Fruit fly (Drosophila melanogaster) whole organism, prepupa: ENCODE data around the gene CG31274.
"Not testable (repeated sequence)": the region's sequence is repeated elsewhere in the genome, so short reads cannot be mapped to it uniquely, and the experiment has no call there.

ENCODE experiments used
- CG10631 ChIP-seq: fragments of 200-800 bp; sonication (Bioruptor generic); optimal IDR thresholded peaks from 2 replicates; lab custom pipeline; 2016; ENCODE audit warnings: missing biosample characterization, missing genetic modification characterization
- CG10669 ChIP-seq: fragments of 200-800 bp; sonication (Bioruptor generic); optimal IDR thresholded peaks from 3 replicates; lab custom pipeline; 2018; ENCODE audit warnings: missing biosample characterization, mild to moderate bottlenecking, missing genetic modification characterization, moderate library complexity
- CG11902 ChIP-seq: fragments of 200-800 bp; sonication (Bioruptor generic); optimal IDR thresholded peaks from 3 replicates; lab custom pipeline; 2016; ENCODE audit warnings: missing biosample characterization, missing genetic modification characterization
- CG1621 ChIP-seq: fragments of 200-800 bp; sonication (Bioruptor generic); optimal IDR thresholded peaks from 3 replicates; lab custom pipeline; 2018; ENCODE audit warnings: missing biosample characterization, mild to moderate bottlenecking, missing genetic modification characterization
- CG3032 ChIP-seq: fragments of 200-800 bp; optimal IDR thresholded peaks from 2 replicates; lab custom pipeline; 2019; ENCODE audit warnings: missing biosample characterization, mild to moderate bottlenecking, missing genetic modification characterization, moderate library complexity
- CG31627 ChIP-seq: fragments of 200-800 bp; sonication (Bioruptor generic); optimal IDR thresholded peaks from 3 replicates; lab custom pipeline; 2016; ENCODE audit warnings: missing biosample characterization, missing genetic modification characterization
- CG32006 ChIP-seq: fragments of 200-800 bp; sonication (Bioruptor generic); optimal IDR thresholded peaks from 3 replicates; lab custom pipeline; 2017; ENCODE audit warnings: missing biosample characterization, mild to moderate bottlenecking, missing genetic modification characterization
- CG3919 ChIP-seq: fragments of 200-800 bp; sonication (Bioruptor generic); optimal IDR thresholded peaks from 3 replicates; lab custom pipeline; 2016; ENCODE audit warnings: missing biosample characterization, missing genetic modification characterization
- CG4318 ChIP-seq: fragments of 200-800 bp; sonication (Bioruptor generic); optimal IDR thresholded peaks from 3 replicates; lab custom pipeline; 2017; ENCODE audit warnings: missing biosample characterization, mild to moderate bottlenecking, missing genetic modification characterization
- CG6276 ChIP-seq: fragments of 200-800 bp; sonication (Bioruptor generic); optimal IDR thresholded peaks from 2 replicates; lab custom pipeline; 2017; ENCODE audit warnings: missing biosample characterization, mild to moderate bottlenecking, missing genetic modification characterization
- CG6792 ChIP-seq: fragments of 200-800 bp; sonication (Bioruptor generic); optimal IDR thresholded peaks from 3 replicates; lab custom pipeline; 2016; ENCODE audit warnings: missing biosample characterization, missing genetic modification characterization
- CG6854 ChIP-seq: fragments of 200-800 bp; sonication (Bioruptor generic); optimal IDR thresholded peaks from 2 replicates; lab custom pipeline; 2017; ENCODE audit warnings: missing biosample characterization, mild to moderate bottlenecking, missing genetic modification characterization
- CG8319 ChIP-seq: fragments of 200-800 bp; sonication (Bioruptor generic); optimal IDR thresholded peaks from 3 replicates; lab custom pipeline; 2016; ENCODE audit warnings: missing biosample characterization, missing genetic modification characterization
- Eip75B ChIP-seq: fragments of 200-800 bp; sonication (Bioruptor generic); optimal IDR thresholded peaks from 3 replicates; lab custom pipeline; 2016; ENCODE audit warnings: missing biosample characterization, missing genetic modification characterization
- Eip78C ChIP-seq: fragments of 200-800 bp; sonication (Bioruptor generic); peaks from one replicate; lab custom pipeline; 2016; ENCODE audit warnings: missing biosample characterization, missing genetic modification characterization
- Eip93F ChIP-seq: fragments of 200-800 bp; sonication (Bioruptor generic); optimal IDR thresholded peaks from 2 replicates; lab custom pipeline; 2016; ENCODE audit warnings: missing biosample characterization, mild to moderate bottlenecking, missing genetic modification characterization
- Ets21C ChIP-seq: fragments of 200-800 bp; sonication (Bioruptor generic); optimal IDR thresholded peaks from 3 replicates; lab custom pipeline; 2016; ENCODE audit warnings: missing biosample characterization, missing genetic modification characterization
- Ets96B ChIP-seq: fragments of 200-800 bp; optimal IDR thresholded peaks from 2 replicates; lab custom pipeline; 2019; ENCODE audit warnings: missing biosample characterization, mild to moderate bottlenecking, missing genetic modification characterization, moderate library complexity
- Hr39 ChIP-seq: fragments of 200-800 bp; sonication (Bioruptor generic); optimal IDR thresholded peaks from 2 replicates; lab custom pipeline; 2016; ENCODE audit warnings: missing biosample characterization, missing genetic modification characterization
- Hr4 ChIP-seq: fragments of 200-800 bp; sonication (Bioruptor generic); optimal IDR thresholded peaks from 3 replicates; lab custom pipeline; 2016; ENCODE audit warnings: missing biosample characterization, missing genetic modification characterization
- Lpt ChIP-seq: fragments of 200-800 bp; sonication (Bioruptor generic); optimal IDR thresholded peaks from 3 replicates; lab custom pipeline; 2016; ENCODE audit warnings: missing biosample characterization, missing genetic modification characterization
- OdsH ChIP-seq: fragments of 200-800 bp; sonication (Bioruptor generic); optimal IDR thresholded peaks from 3 replicates; lab custom pipeline; 2016; ENCODE audit warnings: missing biosample characterization, missing genetic modification characterization
- Smox ChIP-seq: fragments of 200-800 bp; sonication (Bioruptor generic); optimal IDR thresholded peaks from 3 replicates; lab custom pipeline; 2016; ENCODE audit warnings: missing biosample characterization, missing genetic modification characterization
- Sox102F ChIP-seq: fragments of 200-800 bp; sonication (Bioruptor generic); optimal IDR thresholded peaks from 2 replicates; lab custom pipeline; 2016; ENCODE audit warnings: missing biosample characterization, mild to moderate bottlenecking, missing genetic modification characterization
- Sox14 ChIP-seq: fragments of 200-800 bp; sonication (Bioruptor generic); optimal IDR thresholded peaks from 3 replicates; lab custom pipeline; 2016; ENCODE audit warnings: missing biosample characterization, missing genetic modification characterization
- achi ChIP-seq: fragments of 200-800 bp; sonication (Bioruptor generic); optimal IDR thresholded peaks from 3 replicates; lab custom pipeline; 2016; ENCODE audit warnings: missing biosample characterization, missing genetic modification characterization
- acj6 ChIP-seq: fragments of 200-800 bp; sonication (Bioruptor generic); optimal IDR thresholded peaks from 3 replicates; lab custom pipeline; 2016; ENCODE audit warnings: missing biosample characterization, missing genetic modification characterization
- cyc ChIP-seq: fragments of 200-800 bp; sonication (Bioruptor generic); optimal IDR thresholded peaks from 3 replicates; lab custom pipeline; 2016; ENCODE audit warnings: missing biosample characterization, missing genetic modification characterization
- dac ChIP-seq: fragments of 200-800 bp; sonication (Bioruptor generic); optimal IDR thresholded peaks from 2 replicates; lab custom pipeline; 2017; ENCODE audit warnings: missing biosample characterization, mild to moderate bottlenecking, missing genetic modification characterization
- eg ChIP-seq: fragments of 200-800 bp; sonication (Bioruptor generic); IDR thresholded peaks from 3 replicates; pipeline ENCODE4 v1.3.6; 2022; ENCODE audit warnings: missing biosample characterization, missing genetic modification characterization
- esn ChIP-seq: fragments of 200-800 bp; sonication (Bioruptor generic); optimal IDR thresholded peaks from 2 replicates; lab custom pipeline; 2016; ENCODE audit warnings: missing biosample characterization, mild to moderate bottlenecking, missing genetic modification characterization, moderate library complexity
- fd59A ChIP-seq: fragments of 200-800 bp; sonication (Bioruptor generic); optimal IDR thresholded peaks from 2 replicates; lab custom pipeline; 2017; ENCODE audit warnings: missing biosample characterization, mild to moderate bottlenecking, missing genetic modification characterization, missing genetic modification reagents
- fkh ChIP-seq: fragments of 200-800 bp; sonication (Bioruptor generic); optimal IDR thresholded peaks from 3 replicates; lab custom pipeline; 2017; ENCODE audit warnings: missing biosample characterization, mild to moderate bottlenecking, missing genetic modification characterization, moderate library complexity
- lz ChIP-seq: fragments of 200-800 bp; sonication (Bioruptor generic); optimal IDR thresholded peaks from 3 replicates; lab custom pipeline; 2016; ENCODE audit warnings: missing biosample characterization, missing genetic modification characterization
- ss ChIP-seq, 2 experiments: fragments of 200-800 bp; sonication (Bioruptor generic); optimal IDR thresholded peaks; 2 replicates in 1 of 2; 3 replicates in 1 of 2; lab custom pipeline; 2017 to 2018; ENCODE audit warnings: mild to moderate bottlenecking in 2 of 2, missing biosample characterization in 2 of 2, missing genetic modification characterization in 2 of 2, moderate library complexity in 1 of 2
- svp ChIP-seq: fragments of 200-800 bp; sonication (Bioruptor generic); peaks from one replicate; lab custom pipeline; 2016; ENCODE audit warnings: missing biosample characterization, missing genetic modification characterization
- topi ChIP-seq: fragments of 200-800 bp; sonication (Bioruptor generic); optimal IDR thresholded peaks from 3 replicates; lab custom pipeline; 2016; ENCODE audit warnings: missing biosample characterization, missing genetic modification characterization
- vri ChIP-seq: fragments of 200-800 bp; sonication (Bioruptor generic); optimal IDR thresholded peaks from 3 replicates; lab custom pipeline; 2016; ENCODE audit warnings: missing biosample characterization, mild to moderate bottlenecking, missing genetic modification characterization

CG31274 gene

DNA sequence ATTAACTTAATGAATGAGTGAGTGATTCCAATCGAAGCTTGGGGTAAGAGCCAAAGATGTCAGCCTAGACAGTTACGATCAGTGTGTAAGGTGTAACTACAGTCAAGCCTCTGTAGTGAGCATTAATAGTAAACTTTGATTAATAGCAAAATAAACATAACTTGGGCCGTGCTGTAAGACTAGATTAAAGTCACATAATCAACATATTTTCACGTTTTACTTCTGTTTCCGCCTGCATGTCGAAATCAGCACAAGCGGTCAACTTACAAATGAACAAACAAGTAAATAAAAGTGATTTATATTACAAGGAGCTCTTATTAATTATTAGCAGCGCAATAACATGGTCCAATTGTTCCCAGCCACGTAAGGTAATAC, 4.9 kb upstream of the CG31274 start:
- TF ChIP-seq dac (GFP tag; lab: Kevin White, UChicago) (peak; percentile 23), Ets21C (GFP tag; lab: Kevin White, UChicago) (no peak), CG6276 (GFP tag; lab: Kevin White, UChicago) (peak; percentile 9), svp (GFP tag; lab: Kevin White, UChicago) (no peak), Eip78C (GFP tag; lab: Kevin White, UChicago) (peak; percentile 32), CG10669 (peak; percentile 4), OdsH (GFP tag; lab: Kevin White, UChicago) (peak; percentile 28), CG32006 (GFP tag; lab: Kevin White, UChicago) (peak; percentile 50), Hr4 (GFP tag; lab: Kevin White, UChicago) (peak; percentile 56), Smox (no peak)

DNA sequence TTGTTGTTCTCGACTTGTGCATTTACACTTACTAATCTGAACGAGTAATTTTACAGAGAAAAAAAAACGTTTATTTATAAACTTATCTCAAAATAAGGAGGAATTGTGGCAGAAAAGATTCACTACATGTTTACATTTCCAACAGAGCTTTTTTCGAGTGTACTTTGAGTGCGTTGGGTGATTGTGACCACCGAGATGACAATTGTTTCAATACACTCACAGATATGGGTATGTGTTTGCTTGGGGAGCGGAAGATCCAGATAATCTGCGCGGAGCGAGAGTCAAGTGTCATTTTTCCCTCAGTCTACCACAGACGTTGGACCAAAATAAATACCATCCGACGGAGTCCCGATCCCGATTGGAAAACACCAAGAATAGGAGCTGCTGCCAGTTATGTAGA, 4.3 kb upstream of the CG31274 start, which contains the start of gene MESK4:
Gene MESK4, plus strand, starts transcription at position 301 of the 400 bp plus-strand sequence.
- not testable (repeated sequence) for TF ChIP-seq fd59A, CG6276, Sox102F (GFP tag; lab: Kevin White, UChicago)
- TF ChIP-seq, all 60 proteins: peak for 0; not testable (repeated sequence) for 60

- TF ChIP-seq Ets96B (tag; lab: Kevin White, UChicago): no peak
- peak; percentile 41 for TF ChIP-seq CG1621 (tag; lab: Kevin White, UChicago)
- peak; percentile 52 for TF ChIP-seq CG3919 (GFP tag; lab: Kevin White, UChicago)
- peak; percentile 57 for TF ChIP-seq Eip75B
- no peak for TF ChIP-seq eg
- TF ChIP-seq vri (GFP tag; lab: Kevin White, UChicago): no peak
- TF ChIP-seq fkh: no peak
- TF ChIP-seq CG31627: peak; percentile 52
- peak; percentile 47 for TF ChIP-seq Sox102F (GFP tag; lab: Kevin White, UChicago)
- peak; percentile 51 for TF ChIP-seq topi (GFP tag; lab: Kevin White, UChicago)
- TF ChIP-seq Hr4 (GFP tag; lab: Kevin White, UChicago): peak; percentile 57
- TF ChIP-seq ss (GFP tag; optimal IDR thresholded peaks at IDR 0.05; lab: Kevin White, UChicago): no peak
- peak; percentile 36 for TF ChIP-seq cyc (GFP tag; lab: Kevin White, UChicago)
- TF ChIP-seq CG10631: peak; percentile 33
- TF ChIP-seq lz (GFP tag; lab: Kevin White, UChicago): peak; percentile 63
- TF ChIP-seq Eip78C (GFP tag; lab: Kevin White, UChicago): peak; percentile 54
- TF ChIP-seq CG3032 (tag; lab: Kevin White, UChicago): peak; percentile 47
- TF ChIP-seq Sox14 (GFP tag; lab: Kevin White, UChicago): peak; percentile 46
- peak; percentile 24 for TF ChIP-seq CG8319 (GFP tag; lab: Kevin White, UChicago)
- TF ChIP-seq svp (GFP tag; lab: Kevin White, UChicago): peak; percentile 20
- TF ChIP-seq Hr39 (GFP tag; lab: Kevin White, UChicago): peak; percentile 60
- TF ChIP-seq CG11902 (GFP tag; lab: Kevin White, UChicago): peak; percentile 15
- TF ChIP-seq esn (GFP tag; lab: Kevin White, UChicago): peak; percentile 58
- TF ChIP-seq CG4318 (GFP tag; lab: Kevin White, UChicago): no peak
- peak; percentile 8 for TF ChIP-seq CG6854
- TF ChIP-seq fd59A (GFP tag; lab: Kevin White, UChicago): no peak
- TF ChIP-seq dac (GFP tag; lab: Kevin White, UChicago): no peak
- peak; percentile 63 for TF ChIP-seq Ets21C (GFP tag; lab: Kevin White, UChicago)
- TF ChIP-seq achi (GFP tag; lab: Kevin White, UChicago): peak; percentile 24
- no peak for TF ChIP-seq Lpt (GFP tag; lab: Kevin White, UChicago)
- no peak for TF ChIP-seq Eip93F (GFP tag; lab: Kevin White, UChicago)
- peak; percentile 4 for TF ChIP-seq CG6792 (GFP tag; lab: Kevin White, UChicago)
- TF ChIP-seq acj6 (GFP tag; lab: Kevin White, UChicago): peak; percentile 21
Observed at dm6 chr3R:16991781-16992180, 1.0 kb upstream of the CG31274 start, which contains the start of gene EMC2B. TSS of gene EMC2B (minus strand) at chr3R:16991878.
